Worm (Caenorhabditis elegans) whole organism, midembryonic: ENCODE data around the gene C10G8.4.

ENCODE experiments used
- T22C8.4 ChIP-seq: fragments of 200-800 bp; sonication (Bioruptor generic); IDR thresholded peaks from 2 replicates; pipeline ENCODE4 v1.3.6; 2022; ENCODE audit warnings: missing genetic modification characterization, missing compliant biosample characterization
- cog-1 ChIP-seq: sonication (generic microtip); optimal IDR thresholded peaks from 2 replicates; lab custom pipeline; 2016; ENCODE audit warnings: missing genetic modification characterization, missing compliant biosample characterization
- flt-1 ChIP-seq: fragments of 200-800 bp; sonication (Bioruptor generic); IDR thresholded peaks from 2 replicates; pipeline ENCODE4 v1.3.6; 2022; ENCODE audit warnings: missing genetic modification characterization, missing compliant biosample characterization
- klf-2 ChIP-seq: fragments of 200-800 bp; sonication (Bioruptor generic); conservative IDR thresholded peaks from 2 replicates; pipeline ENCODE4 v1.3.6; 2022; ENCODE audit warnings: missing genetic modification reagents, missing genetic modification characterization, missing compliant biosample characterization
- med-1 ChIP-seq: sonication (generic microtip); optimal IDR thresholded peaks from 2 replicates; lab custom pipeline; 2017; ENCODE audit warnings: missing genetic modification characterization, mild to moderate bottlenecking, missing compliant biosample characterization, antibody characterized with exemption, missing genetic modification reagents; ENCODE audit not compliant: insufficient read depth
- tab-1 ChIP-seq: fragments of 200-800 bp; sonication (Bioruptor generic); IDR thresholded peaks from 2 replicates; pipeline ENCODE4 v1.3.6; 2022; ENCODE audit warnings: missing genetic modification characterization, missing compliant biosample characterization
- ztf-23 ChIP-seq: fragments of 200-800 bp; sonication (Bioruptor generic); IDR thresholded peaks from 2 replicates; pipeline ENCODE4 v1.3.6; 2022; ENCODE audit warnings: missing genetic modification reagents, missing genetic modification characterization, missing compliant biosample characterization
- ztf-29 ChIP-seq: fragments of 200-800 bp; sonication (Bioruptor generic); IDR thresholded peaks from 2 replicates; pipeline ENCODE4 v1.3.6; 2022; ENCODE audit warnings: missing genetic modification reagents, missing genetic modification characterization, missing compliant biosample characterization

DNA sequence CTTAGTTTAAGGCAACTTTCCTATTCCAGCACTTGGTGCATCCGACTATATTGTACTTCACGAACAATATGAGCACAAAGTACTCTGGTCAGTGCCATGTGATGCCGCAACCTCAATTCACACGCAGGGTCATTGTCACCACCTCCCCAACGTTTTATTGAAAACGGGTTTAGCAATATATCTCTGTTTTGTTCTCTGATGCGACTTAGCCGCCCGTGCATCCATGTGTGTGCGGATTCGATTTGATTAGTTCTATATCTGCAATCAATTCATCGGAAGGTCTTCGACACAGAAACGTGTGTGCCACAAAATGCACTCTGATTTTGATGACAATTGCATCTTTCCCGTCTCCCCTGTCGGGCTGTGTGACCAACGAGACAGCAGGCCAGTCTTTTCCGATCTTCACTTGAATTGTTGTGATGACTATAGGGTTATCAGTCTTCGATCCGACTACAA is 39.1 kb upstream of the C10G8.4 start:
- TF ChIP-seq ztf-23 (GFP tag; lab: Robert Waterston, UW) (no peak), T22C8.4 (GFP tag; lab: Robert Waterston, UW) (no peak), cog-1 (tag; lab: Kevin White, UChicago) (no peak), ztf-29 (GFP tag; lab: Robert Waterston, UW) (no peak), flt-1 (GFP tag; lab: Robert Waterston, UW) (0 out of 2 replicates have a peak, but pooled peaks have one; percentile 20), klf-2 (GFP tag; lab: Robert Waterston, UW) (no peak), med-1 (GFP tag; lab: Kevin White, UChicago) (no peak), tab-1 (no peak)
